Worm (Caenorhabditis elegans) whole organism, mixed stage, embryonic: ENCODE results near the gene ZK945.6.

Experiments used
- ceh-39 ChIP-seq: fragments of 150-350 bp; optimal IDR thresholded peaks from 2 replicates; lab custom pipeline; 2014; ENCODE audit warnings: missing biosample characterization, missing genetic modification characterization
- elt-1 ChIP-seq: sonication (generic microtip); optimal IDR thresholded peaks from 2 replicates; lab custom pipeline; 2017; ENCODE audit warnings: missing genetic modification characterization, mild to moderate bottlenecking, missing compliant biosample characterization, antibody characterized with exemption, moderate library complexity, borderline replicate concordance; ENCODE audit not compliant: insufficient read depth
- snpc-4 ChIP-seq: fragments of 150-350 bp; optimal IDR thresholded peaks from 2 replicates; lab custom pipeline; 2014; ENCODE audit warnings: missing biosample characterization, missing genetic modification characterization
- unc-120 ChIP-seq: sonication (generic microtip); optimal IDR thresholded peaks from 2 replicates; lab custom pipeline; 2017; ENCODE audit warnings: missing genetic modification characterization, missing compliant biosample characterization; ENCODE audit not compliant: poor library complexity, severe bottlenecking

DNA sequence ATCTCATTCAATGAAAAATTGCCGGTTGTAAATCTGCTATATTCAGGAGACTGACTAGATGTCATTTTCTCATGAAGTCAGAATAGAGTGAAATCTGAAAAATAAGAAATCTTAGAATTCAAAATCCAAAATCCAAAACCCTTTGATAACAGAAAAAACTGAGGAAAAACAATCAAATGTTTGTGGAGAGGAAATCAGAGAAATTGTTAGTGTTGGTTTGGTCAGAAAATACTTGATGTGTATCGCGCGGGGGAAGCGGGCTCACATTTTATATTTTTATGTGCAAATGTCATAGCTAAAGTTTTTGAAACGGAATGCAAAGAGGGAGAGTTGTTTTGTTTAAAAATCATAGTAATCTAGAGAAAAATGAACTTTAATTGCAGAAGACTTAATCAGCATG is 25.0 kb upstream of the ZK945.6 start, which contains the start of gene F27E5.5:
- no peak for TF ChIP-seq unc-120
- no peak for TF ChIP-seq elt-1
- TF ChIP-seq ceh-39 (tag; lab: Kevin White, UChicago), result no peak
- no peak for TF ChIP-seq snpc-4 (tag; lab: Kevin White, UChicago)
